Worm (Caenorhabditis elegans): ENCODE results near the gene F56B3.6.

F56B3.6 gene

DNA sequence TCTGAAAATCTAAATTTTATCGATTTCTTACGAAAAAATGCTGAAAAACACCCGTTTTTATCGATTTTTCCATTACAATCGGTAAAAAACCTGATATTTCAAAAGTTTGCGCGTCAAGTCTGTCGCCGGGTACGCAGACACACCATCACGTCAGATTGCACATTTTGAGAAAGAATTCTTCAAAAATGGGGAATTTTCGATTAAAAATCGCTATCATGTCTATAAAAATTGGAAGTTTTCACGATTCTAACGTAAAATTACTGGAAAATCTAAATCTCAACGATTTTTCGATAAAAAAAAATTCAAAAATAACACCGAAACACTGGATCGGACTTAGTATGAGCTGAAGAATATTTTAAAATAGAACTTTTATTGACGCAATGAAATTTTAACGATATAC, 6.4 kb downstream of the F56B3.6 start, which contains the start of gene F56B3.4:
Gene F56B3.4, minus strand, starts transcription at position 1 of the 400 bp plus-strand sequence.
- TF ChIP-seq ceh-28 (tag; optimal IDR thresholded peaks at IDR 0.05), result peak; percentile 17
- TF ChIP-seq ama-1 (optimal IDR thresholded peaks at IDR 0.05), result peak; percentile 20
- TF ChIP-seq lin-38 (GFP tag; IDR thresholded peaks at IDR 0.05), result peak; percentile 57
- no peak for TF ChIP-seq unc-130 (GFP tag; optimal IDR thresholded peaks at IDR 0.05)
- TF ChIP-seq aha-1 (tag), result peak; percentile 42
- peak; percentile 41; the same call in 1 of the 2 replicates for TF ChIP-seq Y48G9A.11 (GFP tag; IDR thresholded peaks at IDR 0.05)
- TF ChIP-seq nhr-237 (tag; optimal IDR thresholded peaks at IDR 0.05), result no peak
- no peak for TF ChIP-seq dmd-9 (GFP tag; IDR thresholded peaks at IDR 0.05)
- TF ChIP-seq hif-1 (tag; optimal IDR thresholded peaks at IDR 0.05), result no peak
- no peak for TF ChIP-seq ceh-62 (tag; optimal IDR thresholded peaks at IDR 0.05)

DNA sequence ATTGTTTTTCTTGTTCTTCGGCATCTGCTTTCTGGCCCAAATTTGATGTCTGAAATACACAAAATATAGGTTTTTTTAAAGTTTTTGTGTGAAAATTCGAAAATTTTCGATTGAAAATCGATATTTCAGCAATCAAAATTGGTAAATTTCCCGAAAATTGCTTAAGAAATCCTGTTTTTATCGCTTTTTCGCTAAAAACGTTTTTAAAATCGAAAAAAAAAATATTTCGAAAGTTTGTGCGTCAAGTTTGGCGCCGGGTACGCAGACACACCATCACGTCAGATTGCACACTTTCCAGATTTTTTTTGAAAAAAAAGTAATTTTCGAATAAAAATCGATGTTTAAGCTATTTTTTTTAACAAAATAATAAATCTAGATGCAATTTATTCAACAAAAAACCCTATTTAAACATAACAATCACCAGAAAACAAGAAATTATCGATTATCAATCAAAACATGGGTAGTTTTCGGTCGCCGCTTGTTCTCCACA, 7.6 kb downstream of the F56B3.6 start, which contains the start of gene skr-18:
Gene skr-18, minus strand, starts transcription at position 51 of the 490 bp plus-strand sequence.
- no peak for TF ChIP-seq nhr-41 (GFP tag; IDR thresholded peaks at IDR 0.05)
- TF ChIP-seq vab-7 (GFP tag; IDR thresholded peaks at IDR 0.05), result no peak
- no peak for TF ChIP-seq nhr-48 (tag; optimal IDR thresholded peaks at IDR 0.05)
- TF ChIP-seq lin-38 (GFP tag; IDR thresholded peaks at IDR 0.05), result peak; percentile 65
- no peak for TF ChIP-seq daf-8 (GFP tag; IDR thresholded peaks at IDR 0.05)
- no peak for TF ChIP-seq ztf-11 (tag; optimal IDR thresholded peaks at IDR 0.05)
- no peak for TF ChIP-seq Y5F2A.4 (GFP tag; optimal IDR thresholded peaks at IDR 0.05)
- no peak for TF ChIP-seq dmd-6 (GFP tag; IDR thresholded peaks at IDR 0.05)
- no peak for TF ChIP-seq R02D3.7 (tag; optimal IDR thresholded peaks at IDR 0.05)
- TF ChIP-seq arid-1 (GFP tag; conservative IDR thresholded peaks at IDR 0.05), result peak; percentile 47; the same call in 1 of the 2 replicates
- no peak for TF ChIP-seq D1046.2 (GFP tag; IDR thresholded peaks at IDR 0.05)

DNA sequence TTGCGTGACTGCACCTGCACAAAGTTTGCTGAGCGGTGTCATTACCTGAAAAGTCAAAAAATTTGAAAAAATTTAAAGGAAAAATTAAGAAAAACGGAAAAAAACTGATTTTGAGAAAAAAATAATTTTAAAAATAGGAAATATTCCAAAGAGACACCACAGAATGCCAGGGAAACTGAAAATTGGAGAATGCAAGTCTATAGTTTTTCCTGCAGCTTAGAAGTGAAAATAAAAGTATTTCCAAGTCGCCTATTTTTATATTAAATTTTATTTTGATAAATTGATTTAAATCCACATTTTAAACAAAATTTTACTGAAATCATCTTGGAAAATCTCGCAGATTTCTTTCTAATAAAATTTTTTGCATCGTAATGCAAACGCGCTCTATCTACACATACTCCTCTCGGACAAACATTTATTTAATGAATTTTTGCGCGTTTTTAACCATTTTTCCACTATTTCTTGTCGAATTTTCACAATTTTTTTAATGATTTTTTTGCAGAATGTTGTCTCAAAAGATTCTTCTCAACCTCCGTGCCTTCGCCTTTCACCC, 8.7 kb downstream of the F56B3.6 start, which contains the start of the genes F56B3.11 and ech-5:
Gene F56B3.11, minus strand, starts transcription at position 51 of the 553 bp plus-strand sequence.
Gene ech-5, plus strand, starts transcription at position 503 of the 553 bp plus-strand sequence.
- TF ChIP-seq zfp-3 (GFP tag; conservative IDR thresholded peaks at IDR 0.05), result 0 out of 2 replicates have a peak, but pooled peaks have one; percentile 49
- TF ChIP-seq unc-62 (GFP tag; optimal IDR thresholded peaks at IDR 0.05 in 1 of 2), result no peak
- no peak for TF ChIP-seq unc-62 (tag; optimal IDR thresholded peaks at IDR 0.05)
- TF ChIP-seq nhr-6 (tag; optimal IDR thresholded peaks at IDR 0.05), result no peak
- no peak for TF ChIP-seq T26A8.4 (GFP tag; IDR thresholded peaks at IDR 0.05)
- peak; percentile 72 for TF ChIP-seq mes-2 (tag; optimal IDR thresholded peaks at IDR 0.05; ENCODE audit: poor library complexity, severe bottlenecking)
- TF ChIP-seq fos-1 (tag; optimal IDR thresholded peaks at IDR 0.05), result no peak
- TF ChIP-seq saeg-2 (GFP tag; IDR thresholded peaks at IDR 0.05), result no peak
- TF ChIP-seq daf-8 (GFP tag; IDR thresholded peaks at IDR 0.05), result no peak
- peak; percentile 76 for TF ChIP-seq dpl-1 (GFP tag; optimal IDR thresholded peaks at IDR 0.05)
- TF ChIP-seq egl-43 (GFP tag; IDR thresholded peaks at IDR 0.05), result no peak
- no peak for TF ChIP-seq ceh-28 (tag; optimal IDR thresholded peaks at IDR 0.05)
- TF ChIP-seq aly-2 (tag; optimal IDR thresholded peaks at IDR 0.05), result no peak
- no peak for TF ChIP-seq lin-1 (GFP tag; IDR thresholded peaks at IDR 0.05)
- TF ChIP-seq nhr-111 (GFP tag; optimal IDR thresholded peaks at IDR 0.05), result no peak
- no peak for TF ChIP-seq pqm-1 (tag; optimal IDR thresholded peaks at IDR 0.05)
- TF ChIP-seq lin-39 (tag; optimal IDR thresholded peaks at IDR 0.05), result no peak
- TF ChIP-seq nhr-77 (tag; optimal IDR thresholded peaks at IDR 0.05), result peak; percentile 32
- TF ChIP-seq F10B5.3 (tag; optimal IDR thresholded peaks at IDR 0.05), result no peak
- peak; percentile 72 for TF ChIP-seq dve-1 (tag; optimal IDR thresholded peaks at IDR 0.05; ENCODE audit: insufficient read depth)
- TF ChIP-seq hlh-11 (tag; optimal IDR thresholded peaks at IDR 0.05), result peak; percentile 41
- no peak for TF ChIP-seq php-3 (GFP tag; IDR thresholded peaks at IDR 0.05)
- TF ChIP-seq mep-1 (tag; optimal IDR thresholded peaks at IDR 0.05), result peak; percentile 88
- TF ChIP-seq lin-38 (GFP tag; IDR thresholded peaks at IDR 0.05), result peak; percentile 96
- no peak for TF ChIP-seq nhr-25 (tag; optimal IDR thresholded peaks at IDR 0.05; ENCODE audit: borderline replicate concordance, insufficient read depth)
- no peak for TF ChIP-seq ces-1 (GFP tag; optimal IDR thresholded peaks at IDR 0.05)
- TF ChIP-seq lim-7 (GFP tag; IDR thresholded peaks at IDR 0.05), result no peak
- TF ChIP-seq ceh-62 (tag; optimal IDR thresholded peaks at IDR 0.05), result no peak
- TF ChIP-seq ceh-32 (tag; optimal IDR thresholded peaks at IDR 0.05; ENCODE audit: poor library complexity), result no peak
- no peak for TF ChIP-seq nhr-41 (GFP tag; IDR thresholded peaks at IDR 0.05)
- no peak for TF ChIP-seq jun-1 (tag; optimal IDR thresholded peaks at IDR 0.05)
- peak; percentile 81 for TF ChIP-seq aha-1 (tag)
- TF ChIP-seq ceh-20 (GFP tag; IDR thresholded peaks at IDR 0.05), result no peak

Data from whole organism, L4 larva.